Worm (Caenorhabditis elegans) whole organism, young adult: ENCODE measurements around the gene F56C9.8.

ENCODE experiments used
- B0035.1 ChIP-seq: sonication (generic microtip); optimal IDR thresholded peaks from 2 replicates; lab custom pipeline; 2016; ENCODE audit warnings: missing genetic modification characterization, mild to moderate bottlenecking, missing compliant biosample characterization, missing genotype, missing genetic modification reagents
- B0261.1 ChIP-seq: sonication (generic microtip); optimal IDR thresholded peaks from 2 replicates; lab custom pipeline; 2016; ENCODE audit warnings: mild to moderate bottlenecking, missing genetic modification characterization, moderate library complexity, missing compliant biosample characterization
- B0336.3 ChIP-seq: fragments of 200-800 bp; sonication (Bioruptor generic); IDR thresholded peaks from 2 replicates; pipeline ENCODE4 v1.3.6; 2022; ENCODE audit warnings: missing genetic modification characterization, missing compliant biosample characterization
- D2030.7 ChIP-seq: fragments of 200-800 bp; sonication (Bioruptor generic); IDR thresholded peaks from 2 replicates; pipeline ENCODE4 v1.3.6; 2022; ENCODE audit warnings: missing genetic modification reagents, missing genetic modification characterization, missing compliant biosample characterization
- F22D6.2 ChIP-seq: sonication (generic microtip); optimal IDR thresholded peaks from 2 replicates; lab custom pipeline; 2016; ENCODE audit warnings: mild to moderate bottlenecking, missing genetic modification characterization, missing compliant biosample characterization
- F23B12.7 ChIP-seq: sonication (generic microtip); optimal IDR thresholded peaks from 2 replicates; lab custom pipeline; 2017; ENCODE audit warnings: missing genetic modification characterization, mild to moderate bottlenecking, missing compliant biosample characterization, antibody characterized with exemption, moderate library complexity; ENCODE audit not compliant: insufficient read depth
- F37B4.10 ChIP-seq: fragments of 200-800 bp; sonication (Bioruptor generic); IDR thresholded peaks from 2 replicates; pipeline ENCODE4 v1.3.6; 2022; ENCODE audit warnings: missing genetic modification characterization, missing compliant biosample characterization
- F52B5.7 ChIP-seq: sonication (generic microtip); optimal IDR thresholded peaks from 2 replicates; lab custom pipeline; 2016; ENCODE audit warnings: mild to moderate bottlenecking, missing genetic modification characterization, missing compliant biosample characterization
- F57A8.1 ChIP-seq: fragments of 200-800 bp; sonication (Bioruptor generic); optimal IDR thresholded peaks from 2 replicates; lab custom pipeline; 2018; ENCODE audit warnings: mild to moderate bottlenecking, missing genetic modification characterization, moderate library complexity, missing compliant biosample characterization
- F57C9.4 ChIP-seq: sonication (generic microtip); optimal IDR thresholded peaks from 2 replicates; lab custom pipeline; 2017; ENCODE audit warnings: mild to moderate bottlenecking, missing genetic modification characterization, missing compliant biosample characterization
- K11D2.4 ChIP-seq: fragments of 200-800 bp; sonication (Bioruptor generic); IDR thresholded peaks from 2 replicates; pipeline ENCODE4 v1.3.6; 2022; ENCODE audit warnings: missing genetic modification reagents, missing genetic modification characterization, missing compliant biosample characterization
- T26A5.8 ChIP-seq: sonication (generic microtip); optimal IDR thresholded peaks from 2 replicates; lab custom pipeline; 2016; ENCODE audit warnings: missing genetic modification characterization, missing compliant biosample characterization
- Y53F4B.3 ChIP-seq: fragments of 200-800 bp; sonication (Bioruptor generic); IDR thresholded peaks from 2 replicates; pipeline ENCODE4 v1.3.6; 2022; ENCODE audit warnings: missing genetic modification reagents, missing genetic modification characterization, missing compliant biosample characterization
- Y67H2A.10 ChIP-seq: fragments of 200-800 bp; sonication (Bioruptor generic); conservative IDR thresholded peaks from 2 replicates; pipeline ENCODE4 v1.3.6; 2022; ENCODE audit warnings: missing genetic modification reagents, missing genetic modification characterization, missing compliant biosample characterization
- ama-1 ChIP-seq, 3 experiments: fragments of 150-350 bp in 1 of 3; sonication (generic microtip) in 2 of 3; optimal IDR thresholded peaks; 2 replicates each; lab custom pipeline; 2014 to 2018; ENCODE audit warnings: missing biosample characterization in 2 of 3, missing genetic modification characterization in 2 of 3, missing genetic modification reagents in 2 of 3
- atf-7 ChIP-seq: sonication (generic microtip); optimal IDR thresholded peaks from 2 replicates; lab custom pipeline; 2017; ENCODE audit warnings: mild to moderate bottlenecking, missing genetic modification characterization, missing compliant biosample characterization
- attf-6 ChIP-seq: fragments of 200-800 bp; sonication (Bioruptor generic); IDR thresholded peaks from 2 replicates; pipeline ENCODE4 v1.3.6; 2022; ENCODE audit warnings: missing genetic modification reagents, missing genetic modification characterization, missing compliant biosample characterization
- cebp-2 ChIP-seq: fragments of 200-800 bp; sonication (Bioruptor generic); IDR thresholded peaks from 2 replicates; pipeline ENCODE4 v1.3.6; 2022; ENCODE audit warnings: missing genetic modification characterization, missing compliant biosample characterization
- ceh-58 ChIP-seq: fragments of 200-800 bp; sonication (Bioruptor generic); IDR thresholded peaks from 2 replicates; pipeline ENCODE4 v1.3.6; 2022; ENCODE audit warnings: missing genetic modification characterization, missing compliant biosample characterization
- ceh-91 ChIP-seq: fragments of 200-800 bp; sonication (Bioruptor generic); IDR thresholded peaks from 2 replicates; pipeline ENCODE4 v1.3.6; 2022; ENCODE audit warnings: missing genetic modification reagents, missing genetic modification characterization, missing compliant biosample characterization
- die-1 ChIP-seq: sonication (generic microtip); optimal IDR thresholded peaks from 2 replicates; lab custom pipeline; 2016; ENCODE audit warnings: missing genotype, mild to moderate bottlenecking, missing genetic modification characterization, missing compliant biosample characterization
- egl-44 ChIP-seq: fragments of 200-800 bp; sonication (Bioruptor generic); IDR thresholded peaks from 2 replicates; pipeline ENCODE4 v1.3.6; 2022; ENCODE audit warnings: missing genetic modification reagents, missing genetic modification characterization, missing compliant biosample characterization
- ets-4 ChIP-seq: fragments of 200-800 bp; sonication (Bioruptor generic); optimal IDR thresholded peaks from 2 replicates; lab custom pipeline; 2018; ENCODE audit warnings: mild to moderate bottlenecking, missing genetic modification characterization, missing compliant biosample characterization
- him-1 ChIP-seq: sonication (generic microtip); optimal IDR thresholded peaks from 2 replicates; lab custom pipeline; 2016; ENCODE audit warnings: missing genotype, missing genetic modification reagents, missing genetic modification characterization, missing compliant biosample characterization
- hmg-1.2 ChIP-seq: fragments of 200-800 bp; sonication (Bioruptor generic); IDR thresholded peaks from 2 replicates; pipeline ENCODE4 v1.3.6; 2022; ENCODE audit warnings: missing genetic modification reagents, missing genetic modification characterization, missing compliant biosample characterization
- lin-35 ChIP-seq, 3 experiments: fragments of 150-350 bp in 2 of 3; sonication (generic microtip) in 1 of 3; optimal IDR thresholded peaks; 2 replicates each; lab custom pipeline; 2014 to 2018; ENCODE audit warnings: missing biosample characterization in 3 of 3, missing genetic modification characterization in 3 of 3, missing genetic modification reagents in 3 of 3
- lin-54 ChIP-seq: fragments of 200-800 bp; sonication (Bioruptor generic); optimal IDR thresholded peaks from 2 replicates; lab custom pipeline; 2018; ENCODE audit warnings: mild to moderate bottlenecking, missing genetic modification characterization, missing compliant biosample characterization
- lir-1 ChIP-seq: fragments of 200-800 bp; sonication (Bioruptor generic); conservative IDR thresholded peaks from 2 replicates; pipeline ENCODE4 v1.3.6; 2022; ENCODE audit warnings: missing genetic modification reagents, missing genetic modification characterization, missing compliant biosample characterization
- madf-10 ChIP-seq: sonication (generic microtip); optimal IDR thresholded peaks from 2 replicates; lab custom pipeline; 2016; ENCODE audit warnings: mild to moderate bottlenecking, missing genetic modification characterization, missing compliant biosample characterization
- madf-8 ChIP-seq: fragments of 200-800 bp; sonication (Bioruptor generic); conservative IDR thresholded peaks from 2 replicates; pipeline ENCODE4 v1.3.6; 2022; ENCODE audit warnings: missing genetic modification reagents, missing genetic modification characterization, missing compliant biosample characterization
- nfya-2 ChIP-seq: fragments of 200-800 bp; sonication (Bioruptor generic); IDR thresholded peaks from 2 replicates; pipeline ENCODE4 v1.3.6; 2022; ENCODE audit warnings: missing genetic modification reagents, missing genetic modification characterization, missing compliant biosample characterization
- nhr-80 ChIP-seq: sonication (generic microtip); optimal IDR thresholded peaks from 2 replicates; lab custom pipeline; 2016; ENCODE audit warnings: missing genetic modification characterization, missing compliant biosample characterization
- sdz-38 ChIP-seq: sonication (generic microtip); optimal IDR thresholded peaks from 2 replicates; lab custom pipeline; 2016; ENCODE audit warnings: missing genotype, missing genetic modification characterization, missing compliant biosample characterization
- snpc-1.3 ChIP-seq: sonication (generic microtip); optimal IDR thresholded peaks from 2 replicates; lab custom pipeline; 2017; ENCODE audit warnings: missing genetic modification characterization, mild to moderate bottlenecking, missing compliant biosample characterization, antibody characterized with exemption, moderate library complexity, missing genotype, missing genetic modification reagents; ENCODE audit not compliant: insufficient read depth
- somi-1 ChIP-seq: fragments of 200-800 bp; sonication (Bioruptor generic); optimal IDR thresholded peaks from 2 replicates; lab custom pipeline; 2018; ENCODE audit warnings: mild to moderate bottlenecking, missing genetic modification characterization, missing compliant biosample characterization
- ztf-18 ChIP-seq: sonication (generic microtip); optimal IDR thresholded peaks from 2 replicates; lab custom pipeline; 2016; ENCODE audit warnings: missing genotype, mild to moderate bottlenecking, missing genetic modification characterization, missing compliant biosample characterization

F56C9.8 gene

DNA sequence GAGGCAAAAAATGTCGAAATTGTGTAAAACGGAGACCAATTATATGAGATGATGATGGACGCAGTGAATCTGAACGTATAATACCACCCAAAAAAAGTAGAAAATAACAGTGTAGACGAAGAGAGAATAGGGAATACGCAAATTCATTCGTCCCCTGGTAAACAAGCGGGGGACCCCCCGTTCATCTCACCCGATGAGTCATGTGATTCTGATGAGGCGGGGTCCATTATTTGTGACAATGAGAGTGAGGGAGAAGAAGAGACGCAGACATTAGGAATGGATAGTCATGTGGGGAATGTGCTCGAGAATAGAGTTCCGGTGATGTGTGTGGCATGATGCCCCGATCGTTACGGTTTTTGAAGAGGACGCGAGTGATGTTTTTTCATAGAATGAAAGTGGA is 47.2 kb downstream of the F56C9.8 start (continued):
- no peak for TF ChIP-seq B0035.1 (tag; lab: Kevin White, UChicago)
- TF ChIP-seq die-1, result no peak
- TF ChIP-seq hmg-1.2 (GFP tag; lab: Robert Waterston, UW), result peak; percentile 68
- TF ChIP-seq him-1 (tag; lab: Kevin White, UChicago), result no peak
- TF ChIP-seq lin-35 (GFP tag; optimal IDR thresholded peaks at IDR 0.05; lab: Kevin White, UChicago), result no peak
- no peak for TF ChIP-seq D2030.7 (GFP tag; lab: Robert Waterston, UW)
- TF ChIP-seq F57C9.4 (tag; lab: Kevin White, UChicago), result no peak
- TF ChIP-seq ets-4 (GFP tag; lab: Kevin White, UChicago), result peak; percentile 18
- TF ChIP-seq Y53F4B.3 (GFP tag; lab: Robert Waterston, UW), result no peak
- peak; percentile 20 for TF ChIP-seq lin-54 (GFP tag; lab: Kevin White, UChicago)
- no peak for TF ChIP-seq egl-44 (GFP tag; lab: Robert Waterston, UW)
- no peak for TF ChIP-seq F52B5.7 (tag; lab: Kevin White, UChicago)
- TF ChIP-seq snpc-1.3 (tag; lab: Kevin White, UChicago), result no peak
- no peak for TF ChIP-seq B0336.3 (GFP tag; lab: Robert Waterston, UW)
- TF ChIP-seq K11D2.4 (GFP tag; lab: Robert Waterston, UW), result no peak
- TF ChIP-seq cebp-2 (GFP tag; lab: Robert Waterston, UW), result no peak
- TF ChIP-seq ztf-18, result no peak
- TF ChIP-seq ceh-58 (GFP tag; lab: Robert Waterston, UW), result no peak
- TF ChIP-seq ceh-91 (GFP tag; lab: Robert Waterston, UW), result no peak
- TF ChIP-seq Y67H2A.10, result no peak
- peak; percentile 53 for TF ChIP-seq atf-7 (tag; lab: Kevin White, UChicago)
- no peak for TF ChIP-seq ama-1 (optimal IDR thresholded peaks at IDR 0.05; lab: Kevin White, UChicago)
- TF ChIP-seq ama-1 (GFP tag; optimal IDR thresholded peaks at IDR 0.05; lab: Kevin White, UChicago), result no peak
- no peak for TF ChIP-seq nfya-2
- TF ChIP-seq F23B12.7 (tag; lab: Kevin White, UChicago), result no peak
- TF ChIP-seq F22D6.2, result no peak
- TF ChIP-seq madf-10 (tag; lab: Kevin White, UChicago), result no peak
- no peak for TF ChIP-seq T26A5.8 (tag; lab: Kevin White, UChicago)
- TF ChIP-seq B0261.1 (tag; lab: Kevin White, UChicago), result no peak
- TF ChIP-seq lir-1, result peak; percentile 41; the same call in 1 of the 2 replicates
- no peak for TF ChIP-seq F57A8.1
- no peak for TF ChIP-seq attf-6 (GFP tag; lab: Robert Waterston, UW)
- no peak for TF ChIP-seq somi-1
- no peak for TF ChIP-seq F37B4.10 (GFP tag; lab: Robert Waterston, UW)
- TF ChIP-seq sdz-38, result no peak

DNA sequence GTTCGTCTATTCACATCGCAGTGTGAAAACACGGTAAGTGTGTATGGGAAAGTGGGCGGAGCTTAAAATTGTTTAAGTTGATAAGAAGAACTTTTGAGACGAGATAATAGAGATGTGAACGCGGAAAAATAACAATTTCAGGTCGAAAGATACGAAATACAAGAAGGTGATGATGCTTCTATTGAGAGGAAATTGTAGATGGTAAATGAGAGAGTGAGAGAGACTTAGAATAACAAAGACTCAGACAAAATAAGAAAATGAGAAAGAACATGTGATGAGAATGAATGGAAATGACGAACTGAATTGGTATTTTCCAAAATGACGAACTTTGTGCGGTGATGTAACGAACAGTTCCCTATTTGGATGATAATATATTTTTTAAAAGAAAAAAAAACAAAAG is 48.2 kb downstream of the F56C9.8 start:
- TF ChIP-seq madf-8 (GFP tag; lab: Robert Waterston, UW), result no peak
- TF ChIP-seq somi-1, result peak; percentile 36
- TF ChIP-seq nhr-80, result peak; percentile 22
- TF ChIP-seq ama-1 (optimal IDR thresholded peaks at IDR 0.05; lab: Kevin White, UChicago), result peak; percentile 36
- no peak for TF ChIP-seq ama-1 (GFP tag; optimal IDR thresholded peaks at IDR 0.05; lab: Kevin White, UChicago)
